Fruit fly (Drosophila melanogaster): ENCODE results near the gene CG33494.

CG33494 gene

dm6 chr3R:25461666-25462065 lies 33.3 kb downstream of the CG33494 start (continued):
- TF ChIP-seq Blimp-1 (GFP tag; optimal IDR thresholded peaks at IDR 0.05) (no peak), CG15336 (GFP tag; IDR thresholded peaks at IDR 0.05) (peak; percentile 39; the same call in 1 of the 2 replicates), acj6 (GFP tag; optimal IDR thresholded peaks at IDR 0.05) (peak; percentile 60), CG6808 (GFP tag; optimal IDR thresholded peaks at IDR 0.05) (peak; percentile 17), CG8632 (GFP tag; optimal IDR thresholded peaks at IDR 0.05) (peak; percentile 63), CG6276 (GFP tag; optimal IDR thresholded peaks at IDR 0.05) (peak; percentile 32), cyc (GFP tag; optimal IDR thresholded peaks at IDR 0.05) (peak; percentile 70), Hr39 (GFP tag; optimal IDR thresholded peaks at IDR 0.05) (peak; percentile 74), eg (GFP tag; IDR thresholded peaks at IDR 0.05) (peak; percentile 60; the same call in 2 of the 3 replicates), fd59A (GFP tag; optimal IDR thresholded peaks at IDR 0.05) (peak; percentile 31), Hr4 (GFP tag; optimal IDR thresholded peaks at IDR 0.05) (peak; percentile 67), dsx (GFP tag; optimal IDR thresholded peaks at IDR 0.05; ENCODE audit: poor library complexity, severe bottlenecking) (no peak), CG32006 (GFP tag; optimal IDR thresholded peaks at IDR 0.05) (peak; percentile 77)

DNA sequence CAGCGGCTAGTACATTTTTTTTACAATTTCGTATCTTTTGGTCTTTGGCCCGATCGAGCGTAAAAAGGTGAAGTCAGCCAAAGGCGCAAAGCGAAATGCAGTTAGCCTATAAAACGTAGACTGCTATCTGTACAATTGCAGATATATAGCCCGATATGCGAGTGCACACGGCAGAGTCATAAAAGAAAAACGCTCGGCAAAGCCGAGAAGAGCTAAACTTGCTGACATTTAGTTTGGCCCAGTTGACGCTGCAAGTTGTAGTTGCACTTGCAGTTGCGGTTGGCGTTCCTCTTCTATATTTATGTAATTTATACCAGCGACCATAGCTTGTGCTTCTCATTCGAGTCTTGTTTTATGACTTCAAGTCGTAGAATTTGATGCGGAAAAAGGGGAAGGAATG lies 34.3 kb downstream of the CG33494 start:
- TF ChIP-seq Lpt (GFP tag; optimal IDR thresholded peaks at IDR 0.05), result no peak

dm6 chr3R:25459200-25459809 lies 35.7 kb downstream of the CG33494 start:
- no peak for TF ChIP-seq Hr38 (GFP tag; optimal IDR thresholded peaks at IDR 0.05)
- no peak for TF ChIP-seq cyc (GFP tag; optimal IDR thresholded peaks at IDR 0.05)
- no peak for TF ChIP-seq fd59A (GFP tag; optimal IDR thresholded peaks at IDR 0.05)
- TF ChIP-seq CG6792 (GFP tag; optimal IDR thresholded peaks at IDR 0.05), result peak; percentile 15
- peak; percentile 74 for TF ChIP-seq CG8119 (GFP tag; IDR thresholded peaks at IDR 0.05)
- TF ChIP-seq Eip78C (GFP tag), result peak; percentile 88
- peak; percentile 5 for TF ChIP-seq Sox14 (GFP tag; optimal IDR thresholded peaks at IDR 0.05)
- peak; percentile 50; the same call in 1 of the 2 replicates for TF ChIP-seq CG15336 (GFP tag; IDR thresholded peaks at IDR 0.05)
- TF ChIP-seq CG6808 (GFP tag; optimal IDR thresholded peaks at IDR 0.05), result no peak
- TF ChIP-seq acj6 (GFP tag; optimal IDR thresholded peaks at IDR 0.05), result peak; percentile 53
- TF ChIP-seq CG8632 (GFP tag; optimal IDR thresholded peaks at IDR 0.05), result peak; percentile 45
- TF ChIP-seq CG1621 (tag; optimal IDR thresholded peaks at IDR 0.05), result no peak
- peak; percentile 27 for TF ChIP-seq Sox15 (GFP tag; optimal IDR thresholded peaks at IDR 0.05)
- peak; percentile 42 for TF ChIP-seq CG3032 (tag; optimal IDR thresholded peaks at IDR 0.05)
- TF ChIP-seq Ets96B (tag; optimal IDR thresholded peaks at IDR 0.05), result peak; percentile 18
- TF ChIP-seq CG11762 (GFP tag; optimal IDR thresholded peaks at IDR 0.05; ENCODE audit: insufficient read depth), result no peak
- no peak for TF ChIP-seq dac (GFP tag; optimal IDR thresholded peaks at IDR 0.05)
- TF ChIP-seq Met (GFP tag; optimal IDR thresholded peaks at IDR 0.05), result peak; percentile 0
- peak; percentile 11 for TF ChIP-seq Lpt (GFP tag; optimal IDR thresholded peaks at IDR 0.05)
- no peak for TF ChIP-seq CG11902 (GFP tag; optimal IDR thresholded peaks at IDR 0.05)
- TF ChIP-seq vri (GFP tag; optimal IDR thresholded peaks at IDR 0.05), result no peak
- TF ChIP-seq net (GFP tag; optimal IDR thresholded peaks at IDR 0.05), result peak; percentile 19
- TF ChIP-seq dsx (GFP tag; optimal IDR thresholded peaks at IDR 0.05; ENCODE audit: poor library complexity, severe bottlenecking), result no peak
- peak; percentile 53 for TF ChIP-seq CG10631 (GFP tag; optimal IDR thresholded peaks at IDR 0.05)
- TF ChIP-seq pdm3 (GFP tag; optimal IDR thresholded peaks at IDR 0.05), result peak; percentile 37
- TF ChIP-seq Gug (GFP tag; IDR thresholded peaks at IDR 0.05), result no peak
- no peak for TF ChIP-seq CG31627 (GFP tag; optimal IDR thresholded peaks at IDR 0.05)
- no peak for TF ChIP-seq Blimp-1 (GFP tag; optimal IDR thresholded peaks at IDR 0.05)
- TF ChIP-seq CG7368 (GFP tag; optimal IDR thresholded peaks at IDR 0.05), result no peak
- no peak for TF ChIP-seq fd85E (GFP tag; optimal IDR thresholded peaks at IDR 0.05)
- TF ChIP-seq ss (GFP tag; optimal IDR thresholded peaks at IDR 0.05), result peak in 1 of 2 experiments; percentile 69
- no peak for TF ChIP-seq eg (GFP tag; IDR thresholded peaks at IDR 0.05)
- TF ChIP-seq Ets21C (GFP tag; optimal IDR thresholded peaks at IDR 0.05), result no peak
- TF ChIP-seq CG16779 (tag; optimal IDR thresholded peaks at IDR 0.05), result no peak
- TF ChIP-seq Smox (GFP tag; optimal IDR thresholded peaks at IDR 0.05), result peak; percentile 33
- no peak for TF ChIP-seq CG6854 (GFP tag; optimal IDR thresholded peaks at IDR 0.05)
- TF ChIP-seq Eip93F (GFP tag; optimal IDR thresholded peaks at IDR 0.05), result no peak
- peak in 1 of 2 experiments; percentile 60 for TF ChIP-seq salr (GFP tag; optimal IDR thresholded peaks at IDR 0.05)
- no peak for TF ChIP-seq fkh (GFP tag; optimal IDR thresholded peaks at IDR 0.05)
- TF ChIP-seq spab (GFP tag; optimal IDR thresholded peaks at IDR 0.05), result peak; percentile 13
- peak; percentile 75 for TF ChIP-seq CG32006 (GFP tag; optimal IDR thresholded peaks at IDR 0.05)
- TF ChIP-seq CG9139 (GFP tag; optimal IDR thresholded peaks at IDR 0.05), result no peak

Measured in whole organism, prepupa.